Worm (Caenorhabditis elegans): Measurements from ENCODE around the gene M176.16.

DNA sequence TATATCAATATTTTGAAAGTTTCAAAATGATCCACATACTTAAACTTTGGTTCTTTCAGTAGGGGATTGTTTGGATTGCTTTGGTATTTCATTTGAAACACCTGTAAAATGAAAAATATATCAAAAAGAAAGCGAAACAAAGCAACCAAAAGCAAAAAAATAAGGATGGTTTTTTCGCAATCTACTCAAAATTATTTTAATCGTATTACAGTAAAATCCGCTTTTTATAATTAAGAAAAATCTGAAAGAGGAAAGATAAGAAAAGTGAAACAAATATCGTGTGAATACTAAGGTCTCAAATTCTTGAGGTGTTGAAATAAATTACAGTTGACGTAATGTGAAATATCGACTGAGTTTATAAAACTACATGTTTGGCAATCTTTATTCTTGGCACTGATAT is 47.8 kb downstream of the M176.16 start, which contains the start of gene chil-22:
- TF ChIP-seq ztf-23 (GFP tag; IDR thresholded peaks at IDR 0.05), result no peak
- TF ChIP-seq med-1 (GFP tag; optimal IDR thresholded peaks at IDR 0.05; ENCODE audit: insufficient read depth), result no peak
- no peak for TF ChIP-seq ref-1 (GFP tag; conservative IDR thresholded peaks at IDR 0.05)
- TF ChIP-seq flt-1 (GFP tag; IDR thresholded peaks at IDR 0.05), result no peak
- TF ChIP-seq klf-2 (GFP tag; conservative IDR thresholded peaks at IDR 0.05), result no peak
- TF ChIP-seq tab-1 (GFP tag; IDR thresholded peaks at IDR 0.05), result no peak
- TF ChIP-seq cog-1 (tag; optimal IDR thresholded peaks at IDR 0.05), result no peak
- TF ChIP-seq T22C8.4 (GFP tag; IDR thresholded peaks at IDR 0.05), result no peak

Measured in whole organism, midembryonic.